Worm (Caenorhabditis elegans) whole organism, mixed stage, embryonic: ENCODE data around the gene sri-7.

Experiments used
- M03D4.4 ChIP-seq: sonication (generic microtip); optimal IDR thresholded peaks from 2 replicates; lab custom pipeline; 2017; ENCODE audit warnings: mild to moderate bottlenecking, missing genetic modification characterization, missing compliant biosample characterization
- bed-3 ChIP-seq: fragments of 200-800 bp; sonication (Bioruptor generic); optimal IDR thresholded peaks from 3 replicates; lab custom pipeline; 2018; ENCODE audit warnings: mild to moderate bottlenecking, missing genetic modification characterization, moderate library complexity, missing compliant biosample characterization
- blmp-1 ChIP-seq: fragments of 150-350 bp; optimal IDR thresholded peaks from 2 replicates; lab custom pipeline; 2014; ENCODE audit warnings: missing biosample characterization, missing genetic modification characterization
- ceh-39 ChIP-seq: fragments of 150-350 bp; optimal IDR thresholded peaks from 2 replicates; lab custom pipeline; 2014; ENCODE audit warnings: missing biosample characterization, missing genetic modification characterization
- ceh-43 ChIP-seq: fragments of 200-800 bp; sonication (Bioruptor generic); optimal IDR thresholded peaks from 2 replicates; lab custom pipeline; 2018; ENCODE audit warnings: mild to moderate bottlenecking, missing genetic modification characterization, moderate library complexity, missing compliant biosample characterization
- ces-1 ChIP-seq: fragments of 150-350 bp; optimal IDR thresholded peaks from 2 replicates; lab custom pipeline; 2014; ENCODE audit warnings: missing biosample characterization, missing genetic modification reagents, missing genetic modification characterization
- drap-1 ChIP-seq: fragments of 200-800 bp; sonication (Bioruptor generic); optimal IDR thresholded peaks from 3 replicates; lab custom pipeline; 2018; ENCODE audit warnings: mild to moderate bottlenecking, missing genetic modification characterization, missing compliant biosample characterization
- flh-1 ChIP-seq: fragments of 200-800 bp; sonication (Bioruptor generic); optimal IDR thresholded peaks from 2 replicates; lab custom pipeline; 2018; ENCODE audit warnings: mild to moderate bottlenecking, missing genetic modification characterization, moderate library complexity, missing compliant biosample characterization
- hlh-1 ChIP-seq: fragments of 150-350 bp; optimal IDR thresholded peaks from 2 replicates; lab custom pipeline; 2014; ENCODE audit warnings: missing biosample characterization, missing genetic modification reagents, missing genetic modification characterization
- lin-32 ChIP-seq: fragments of 200-800 bp; sonication (Bioruptor generic); optimal IDR thresholded peaks from 2 replicates; lab custom pipeline; 2018; ENCODE audit warnings: mild to moderate bottlenecking, missing genetic modification characterization, missing compliant biosample characterization
- lsy-2 ChIP-seq: fragments of 150-350 bp; optimal IDR thresholded peaks from 2 replicates; lab custom pipeline; 2014; ENCODE audit warnings: missing biosample characterization, missing genetic modification characterization
- mab-5 ChIP-seq: fragments of 150-350 bp; optimal IDR thresholded peaks from 2 replicates; lab custom pipeline; 2014; ENCODE audit warnings: missing biosample characterization, missing genetic modification characterization
- mep-1 ChIP-seq: fragments of 150-350 bp; optimal IDR thresholded peaks from 2 replicates; lab custom pipeline; 2017; ENCODE audit warnings: missing biosample characterization, missing genetic modification reagents, missing genetic modification characterization, inconsistent platforms
- nhr-12 ChIP-seq: fragments of 150-350 bp; optimal IDR thresholded peaks from 2 replicates; lab custom pipeline; 2014; ENCODE audit warnings: missing biosample characterization, missing genetic modification characterization
- nhr-2 ChIP-seq: fragments of 150-350 bp; optimal IDR thresholded peaks from 2 replicates; lab custom pipeline; 2014; ENCODE audit warnings: missing biosample characterization, missing genetic modification characterization
- nhr-28 ChIP-seq: fragments of 150-350 bp; optimal IDR thresholded peaks from 2 replicates; lab custom pipeline; 2014; ENCODE audit warnings: missing biosample characterization, missing genetic modification characterization
- nhr-76 ChIP-seq: sonication (generic microtip); optimal IDR thresholded peaks from 2 replicates; lab custom pipeline; 2017; ENCODE audit warnings: missing biosample characterization, missing genetic modification characterization
- pha-4 ChIP-seq: fragments of 150-350 bp; optimal IDR thresholded peaks from 2 replicates; lab custom pipeline; 2018; ENCODE audit warnings: missing biosample characterization, missing genetic modification reagents, missing genetic modification characterization
- sem-2 ChIP-seq: fragments of 200-800 bp; sonication (Bioruptor generic); optimal IDR thresholded peaks from 2 replicates; lab custom pipeline; 2018; ENCODE audit warnings: mild to moderate bottlenecking, missing genetic modification characterization, missing compliant biosample characterization
- sptf-1 ChIP-seq: sonication (generic microtip); optimal IDR thresholded peaks from 2 replicates; lab custom pipeline; 2017; ENCODE audit warnings: mild to moderate bottlenecking, missing genetic modification characterization, moderate library complexity, missing compliant biosample characterization
- tbx-8 ChIP-seq: fragments of 200-800 bp; sonication (Bioruptor generic); optimal IDR thresholded peaks from 2 replicates; lab custom pipeline; 2018; ENCODE audit warnings: mild to moderate bottlenecking, missing genetic modification characterization, moderate library complexity, missing compliant biosample characterization
- unc-62 ChIP-seq: fragments of 150-350 bp; optimal IDR thresholded peaks from 2 replicates; lab custom pipeline; 2014; ENCODE audit warnings: missing biosample characterization, missing genetic modification reagents, missing genetic modification characterization

The sri-7 gene

ce11 chrV:15448865-15449264, 48.7 kb downstream of the sri-7 start, which contains the start of gene T26H5.14:
T26H5.14 (plus strand) TSS chrV:15449165.
- no peak for TF ChIP-seq sptf-1 (tag; lab: Kevin White, UChicago)
- TF ChIP-seq unc-62 (GFP tag; lab: Kevin White, UChicago): no peak
- no peak for TF ChIP-seq nhr-12
- TF ChIP-seq drap-1 (GFP tag; lab: Kevin White, UChicago): no peak
- no peak for TF ChIP-seq ceh-43
- TF ChIP-seq mep-1: no peak
- TF ChIP-seq tbx-8 (GFP tag; lab: Kevin White, UChicago): no peak
- TF ChIP-seq sem-2: no peak
- no peak for TF ChIP-seq nhr-2
- no peak for TF ChIP-seq ces-1
- no peak for TF ChIP-seq lsy-2 (tag; lab: Kevin White, UChicago)
- TF ChIP-seq bed-3 (GFP tag; lab: Kevin White, UChicago): no peak
- no peak for TF ChIP-seq lin-32 (GFP tag; lab: Kevin White, UChicago)
- no peak for TF ChIP-seq M03D4.4
- no peak for TF ChIP-seq pha-4 (tag; lab: Kevin White, UChicago)
- TF ChIP-seq nhr-28 (tag; lab: Kevin White, UChicago): no peak
- no peak for TF ChIP-seq blmp-1 (tag; lab: Kevin White, UChicago)
- no peak for TF ChIP-seq nhr-76 (tag; lab: Kevin White, UChicago)

DNA sequence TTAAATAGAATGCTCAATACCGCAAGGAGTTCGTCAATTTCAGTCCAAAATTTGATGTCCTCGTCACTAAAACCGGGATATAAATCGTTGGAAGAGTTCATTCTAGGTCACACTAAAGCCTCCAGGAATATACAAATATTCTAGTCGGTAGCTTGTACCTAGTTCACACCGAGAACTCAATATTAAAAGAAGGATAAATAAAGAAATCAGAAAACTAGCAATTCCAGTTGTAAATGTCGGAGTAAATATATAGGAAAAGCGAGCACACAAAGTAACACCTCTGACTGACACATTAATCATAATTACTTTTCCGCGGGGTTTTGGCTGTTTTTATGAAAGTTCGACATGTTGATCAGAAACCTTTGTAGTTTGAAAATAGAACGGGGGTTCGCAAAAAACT, 51.3 kb downstream of the sri-7 start, which contains the start of gene srw-33:
Gene srw-33, minus strand, starts transcription at position 101 of the 400 bp plus-strand sequence.
- TF ChIP-seq sem-2 (no peak), hlh-1 (tag; lab: Kevin White, UChicago) (no peak), ceh-39 (tag; lab: Kevin White, UChicago) (no peak), mab-5 (no peak), flh-1 (GFP tag; lab: Kevin White, UChicago) (no peak), nhr-12 (no peak)
